Fruit fly (Drosophila melanogaster) whole organism, larva: ENCODE measurements around the gene noi.

Source experiments
- noc ChIP-seq: fragments of 200-800 bp; sonication (Bioruptor generic); optimal IDR thresholded peaks from 3 replicates; lab custom pipeline; 2019; ENCODE audit warnings: missing biosample characterization, mild to moderate bottlenecking, missing genetic modification characterization, moderate library complexity

The noi gene

dm6 chr3R:5572900-5573665 lies 18.2 kb downstream of the noi start:
- no peak for TF ChIP-seq noc (tag; lab: Kevin White, UChicago)

- TF ChIP-seq noc (tag; lab: Kevin White, UChicago): no peak
Observed at dm6 chr3R:5571756-5572155, 19.5 kb downstream of the noi start.

dm6 chr3R:5571437-5571750 lies 19.9 kb downstream of the noi start:
- TF ChIP-seq noc (tag; lab: Kevin White, UChicago): no peak

- TF ChIP-seq noc (tag; lab: Kevin White, UChicago): no peak
Observed at dm6 chr3R:5570635-5571436, 20.4 kb downstream of the noi start, which contains the start of gene CRMP. Gene CRMP (plus strand): TSS chr3R:5571108.

- peak; percentile 23 for TF ChIP-seq noc (tag; lab: Kevin White, UChicago)
Observed at dm6 chr3R:5568590-5568989, 22.7 kb downstream of the noi start, which contains the start of the genes CG2931 and Rheb. Gene CG2931 (minus strand): TSS chr3R:5568615. Gene Rheb (plus strand): TSS chr3R:5568921.

- TF ChIP-seq noc (tag; lab: Kevin White, UChicago): peak; percentile 88
Observed at dm6 chr3R:5565623-5566022, 25.6 kb downstream of the noi start.

- TF ChIP-seq noc (tag; lab: Kevin White, UChicago): no peak
Observed at dm6 chr3R:5564775-5565190, 26.5 kb downstream of the noi start, which contains the start of the genes CG14671 and CG12746. Gene CG14671 (minus strand): TSS chr3R:5564815. Gene CG12746 (plus strand): TSS chr3R:5564865.

dm6 chr3R:5563420-5563819 lies 27.8 kb downstream of the noi start, which contains the start of gene Pi4KIIalpha:
Gene Pi4KIIalpha (minus strand): TSS chr3R:5563652.
- TF ChIP-seq noc (tag; lab: Kevin White, UChicago): no peak

dm6 chr3R:5562956-5563355 lies 28.3 kb downstream of the noi start:
- TF ChIP-seq noc (tag; lab: Kevin White, UChicago): no peak

- TF ChIP-seq noc (tag; lab: Kevin White, UChicago): no peak
Observed at dm6 chr3R:5554852-5555251, 36.4 kb downstream of the noi start, which contains the start of gene Snm1. Gene Snm1 (plus strand): TSS chr3R:5555084.

dm6 chr3R:5554082-5554481 lies 37.2 kb downstream of the noi start, which contains the start of gene Pcmt:
Gene Pcmt (minus strand): TSS chr3R:5554316.
- no peak for TF ChIP-seq noc (tag; lab: Kevin White, UChicago)

- no peak for TF ChIP-seq noc (tag; lab: Kevin White, UChicago)
Observed at dm6 chr3R:5551593-5551992, 39.7 kb downstream of the noi start.

- no peak for TF ChIP-seq noc (tag; lab: Kevin White, UChicago)
Observed at dm6 chr3R:5551068-5551467, 40.2 kb downstream of the noi start, which contains the start of gene mia. Gene mia (minus strand): TSS chr3R:5551168.

- no peak for TF ChIP-seq noc (tag; lab: Kevin White, UChicago)
Observed at dm6 chr3R:5550452-5550851, 40.8 kb downstream of the noi start.

dm6 chr3R:5547464-5547943 lies 43.8 kb downstream of the noi start, which contains the start of gene CG2519:
Gene CG2519 (minus strand): TSS chr3R:5547775.
- no peak for TF ChIP-seq noc (tag; lab: Kevin White, UChicago)
